Worm (Caenorhabditis elegans): ENCODE data around the gene C44B9.2.

C44B9.2 gene

DNA sequence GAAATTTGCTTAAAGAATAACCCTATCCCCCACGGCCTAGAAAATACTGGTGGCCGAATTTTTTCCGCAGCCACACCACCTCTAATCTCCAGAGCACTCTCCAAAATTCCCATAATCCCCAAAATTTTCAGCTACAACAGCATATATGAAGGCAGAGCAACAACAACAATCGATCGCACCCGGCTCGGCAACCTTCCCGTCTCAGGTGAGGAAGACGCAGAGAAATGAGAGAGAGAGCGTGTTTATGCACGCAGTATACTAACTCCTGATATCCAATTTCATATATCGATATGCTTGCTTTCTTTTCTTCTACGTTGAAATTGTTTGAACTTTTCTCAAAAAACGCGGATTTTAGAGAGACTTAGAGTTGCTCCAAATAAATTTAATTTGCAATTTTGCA is 31.1 kb downstream of the C44B9.2 start:
- peak; percentile 22 for TF ChIP-seq unc-55 (GFP tag; optimal IDR thresholded peaks at IDR 0.05)
- peak; percentile 18 for TF ChIP-seq C34F6.9 (tag; optimal IDR thresholded peaks at IDR 0.05)
- TF ChIP-seq unc-39 (tag; optimal IDR thresholded peaks at IDR 0.05): no peak
- TF ChIP-seq nhr-25 (tag; optimal IDR thresholded peaks at IDR 0.05): peak; percentile 54
- peak; percentile 5 for TF ChIP-seq nhr-129 (tag; optimal IDR thresholded peaks at IDR 0.05)

- TF ChIP-seq nhr-25 (tag; optimal IDR thresholded peaks at IDR 0.05) (peak; percentile 93), mab-5 (tag; optimal IDR thresholded peaks at IDR 0.05) (peak; percentile 62), elt-1 (tag; optimal IDR thresholded peaks at IDR 0.05) (no peak), gmeb-1 (tag; optimal IDR thresholded peaks at IDR 0.05) (peak; percentile 83)
Observed at ce11 chrIII:10907678-10908217, 32.5 kb downstream of the C44B9.2 start.

- TF ChIP-seq fos-1 (tag; optimal IDR thresholded peaks at IDR 0.05) (no peak), gmeb-1 (tag; optimal IDR thresholded peaks at IDR 0.05) (peak; percentile 43), aly-2 (tag; optimal IDR thresholded peaks at IDR 0.05) (no peak), nhr-25 (tag; optimal IDR thresholded peaks at IDR 0.05) (peak; percentile 95)
Observed at ce11 chrIII:10908543-10908942, 33.3 kb downstream of the C44B9.2 start.

ce11 chrIII:10909166-10909565 is 33.9 kb downstream of the C44B9.2 start:
- TF ChIP-seq alr-1 (tag; optimal IDR thresholded peaks at IDR 0.05): no peak

DNA sequence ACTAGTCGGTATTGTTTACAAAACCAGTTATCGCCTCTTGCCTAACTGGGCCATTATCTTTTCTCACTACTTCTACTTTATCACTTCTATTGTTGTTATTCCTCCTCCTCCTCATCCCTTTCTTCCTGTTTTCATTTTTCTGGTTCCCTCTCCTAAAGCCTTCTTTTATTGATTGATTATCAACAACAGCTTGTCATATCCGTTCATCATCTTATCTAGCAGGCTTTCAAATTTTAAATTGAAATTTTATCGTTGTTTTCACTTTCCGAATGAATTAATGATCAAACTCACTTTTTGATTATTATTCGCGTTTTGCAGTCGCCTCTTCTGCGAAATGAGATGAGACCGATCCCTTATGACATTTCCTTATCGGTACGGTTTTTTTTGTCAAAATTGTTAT is 35.9 kb downstream of the C44B9.2 start, which contains the start of gene cut-6:
TSS of gene cut-6 (plus strand) at position 301 of the 400 bp plus-strand sequence.
- no peak for TF ChIP-seq nhr-12 (tag; optimal IDR thresholded peaks at IDR 0.05)
- no peak for TF ChIP-seq unc-62 (GFP tag; optimal IDR thresholded peaks at IDR 0.05)
- TF ChIP-seq nhr-21 (tag; optimal IDR thresholded peaks at IDR 0.05): no peak
- no peak for TF ChIP-seq nhr-129 (tag; optimal IDR thresholded peaks at IDR 0.05)
- no peak for TF ChIP-seq C34F6.9 (tag; optimal IDR thresholded peaks at IDR 0.05)

ce11 chrIII:10914971-10915370 is 39.7 kb downstream of the C44B9.2 start:
- TF ChIP-seq nhr-23 (tag; optimal IDR thresholded peaks at IDR 0.05) (no peak), nhr-25 (tag; optimal IDR thresholded peaks at IDR 0.05) (no peak), aly-2 (tag; optimal IDR thresholded peaks at IDR 0.05) (no peak), sma-9 (GFP tag; optimal IDR thresholded peaks at IDR 0.05) (no peak), sma-9 (tag; optimal IDR thresholded peaks at IDR 0.05) (no peak), crh-2 (tag; optimal IDR thresholded peaks at IDR 0.05) (no peak), blmp-1 (tag; optimal IDR thresholded peaks at IDR 0.05; ENCODE audit: insufficient read depth) (no peak), ceh-82 (tag; optimal IDR thresholded peaks at IDR 0.05) (no peak), nhr-6 (tag; optimal IDR thresholded peaks at IDR 0.05) (no peak), unc-62 (GFP tag; optimal IDR thresholded peaks at IDR 0.05) (no peak), dmd-4 (tag; optimal IDR thresholded peaks at IDR 0.05) (no peak), nhr-21 (tag; optimal IDR thresholded peaks at IDR 0.05) (no peak), Y55F3AM.14 (GFP tag; optimal IDR thresholded peaks at IDR 0.05) (no peak), sma-3 (GFP tag; optimal IDR thresholded peaks at IDR 0.05) (no peak), ztf-11 (tag; optimal IDR thresholded peaks at IDR 0.05) (no peak), peb-1 (tag; optimal IDR thresholded peaks at IDR 0.05) (no peak), R02D3.7 (tag; optimal IDR thresholded peaks at IDR 0.05) (no peak), fos-1 (tag; optimal IDR thresholded peaks at IDR 0.05) (no peak), sem-4 (tag; optimal IDR thresholded peaks at IDR 0.05) (no peak), F13H6.1 (tag; optimal IDR thresholded peaks at IDR 0.05) (no peak)

DNA sequence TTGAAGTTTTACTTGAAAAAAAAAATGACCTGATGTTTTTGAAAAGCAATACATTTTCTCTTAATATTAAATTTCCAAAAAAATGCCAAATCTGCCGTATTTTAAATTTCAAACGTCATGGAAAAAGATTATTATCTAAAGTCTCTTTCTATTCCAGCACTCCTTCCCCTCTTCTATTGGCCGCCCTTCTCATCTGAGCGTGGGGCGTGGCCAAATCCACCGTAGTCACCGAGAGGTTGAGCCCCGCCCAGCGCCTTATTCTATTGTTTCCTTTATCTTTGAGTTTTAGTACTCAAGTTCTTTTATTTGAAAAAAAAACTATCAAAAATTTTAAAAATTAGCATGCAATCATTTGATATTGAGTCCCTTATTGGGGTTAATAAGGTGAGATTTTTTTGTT is 44.8 kb downstream of the C44B9.2 start, which contains the start of gene vab-7:
TSS of gene vab-7 (plus strand) at position 301 of the 400 bp plus-strand sequence.
- TF ChIP-seq nhr-12 (tag; optimal IDR thresholded peaks at IDR 0.05) (no peak), nhr-10 (tag; optimal IDR thresholded peaks at IDR 0.05) (no peak), nhr-25 (tag; optimal IDR thresholded peaks at IDR 0.05) (no peak), ztf-11 (tag; optimal IDR thresholded peaks at IDR 0.05) (no peak)

Measured in whole organism, L2 larva.